Fruit fly (Drosophila melanogaster): ENCODE results near the gene bcd.

The bcd gene

DNA sequence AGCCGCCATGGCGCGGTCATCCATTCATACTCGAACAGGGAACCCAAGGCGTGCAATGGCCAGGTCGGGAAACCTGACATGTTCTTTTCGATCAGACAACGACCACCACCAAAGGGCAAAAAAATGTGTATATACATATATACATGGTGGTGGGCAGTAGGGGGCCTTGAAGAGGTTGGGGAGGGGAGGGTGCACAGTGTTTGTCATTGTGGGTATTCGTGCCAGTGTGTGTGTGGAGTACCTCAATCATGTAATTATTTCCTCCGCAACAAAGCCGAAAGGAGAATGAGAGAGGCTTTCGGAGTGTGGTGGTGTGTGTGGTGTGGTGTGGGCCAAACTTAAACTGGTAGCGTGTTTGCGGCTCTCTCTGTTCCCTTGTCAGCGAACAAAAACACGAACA lies 33.1 kb downstream of the bcd start:
- TF ChIP-seq CG1603 (tag; optimal IDR thresholded peaks at IDR 0.05) (no peak), CG2120 (GFP tag; optimal IDR thresholded peaks at IDR 0.05) (no peak), CHES-1-like (GFP tag; optimal IDR thresholded peaks at IDR 0.05) (no peak), Nf-YC (tag; optimal IDR thresholded peaks at IDR 0.05) (peak; percentile 64), cg (GFP tag; optimal IDR thresholded peaks at IDR 0.05) (peak; percentile 70), wek (GFP tag; optimal IDR thresholded peaks at IDR 0.05) (peak; percentile 86), CG3995 (GFP tag; optimal IDR thresholded peaks at IDR 0.05) (no peak), Rfx (GFP tag; IDR thresholded peaks at IDR 0.05) (no peak), pros (GFP tag; optimal IDR thresholded peaks at IDR 0.05) (peak; percentile 47), Nf-YB (GFP tag; optimal IDR thresholded peaks at IDR 0.05) (peak; percentile 80), Dll (GFP tag; IDR thresholded peaks at IDR 0.05; ENCODE audit: partially characterized antibody) (0 out of 4 replicates have a peak, but pooled peaks have one; percentile 23), toy (GFP tag; IDR thresholded peaks at IDR 0.05) (no peak), CG9932 (GFP tag; IDR thresholded peaks at IDR 0.05) (no peak), ssp (GFP tag; IDR thresholded peaks at IDR 0.05) (no peak), CG10565 (GFP tag; optimal IDR thresholded peaks at IDR 0.05) (no peak), crol (GFP tag; IDR thresholded peaks at IDR 0.05) (peak; percentile 81), nmo (GFP tag; optimal IDR thresholded peaks at IDR 0.05) (no peak), exex (tag; optimal IDR thresholded peaks at IDR 0.05) (no peak), CG1647 (GFP tag; optimal IDR thresholded peaks at IDR 0.05) (no peak), sqz (GFP tag; optimal IDR thresholded peaks at IDR 0.05) (peak; percentile 40), CG16779 (GFP tag; IDR thresholded peaks at IDR 0.05) (no peak), lbe (GFP tag; optimal IDR thresholded peaks at IDR 0.05) (no peak), YL-1 (GFP tag; optimal IDR thresholded peaks at IDR 0.05) (no peak), CG10431 (GFP tag; optimal IDR thresholded peaks at IDR 0.05) (peak; percentile 73), CG15514 (GFP tag; optimal IDR thresholded peaks at IDR 0.05) (no peak), pfk (GFP tag; optimal IDR thresholded peaks at IDR 0.05) (no peak), kah (GFP tag; optimal IDR thresholded peaks at IDR 0.05) (no peak), slbo (GFP tag; IDR thresholded peaks at IDR 0.05) (no peak), chinmo (GFP tag; IDR thresholded peaks at IDR 0.05; ENCODE audit: partially characterized antibody) (0 out of 4 replicates have a peak, but pooled peaks have one; percentile 26)

DNA sequence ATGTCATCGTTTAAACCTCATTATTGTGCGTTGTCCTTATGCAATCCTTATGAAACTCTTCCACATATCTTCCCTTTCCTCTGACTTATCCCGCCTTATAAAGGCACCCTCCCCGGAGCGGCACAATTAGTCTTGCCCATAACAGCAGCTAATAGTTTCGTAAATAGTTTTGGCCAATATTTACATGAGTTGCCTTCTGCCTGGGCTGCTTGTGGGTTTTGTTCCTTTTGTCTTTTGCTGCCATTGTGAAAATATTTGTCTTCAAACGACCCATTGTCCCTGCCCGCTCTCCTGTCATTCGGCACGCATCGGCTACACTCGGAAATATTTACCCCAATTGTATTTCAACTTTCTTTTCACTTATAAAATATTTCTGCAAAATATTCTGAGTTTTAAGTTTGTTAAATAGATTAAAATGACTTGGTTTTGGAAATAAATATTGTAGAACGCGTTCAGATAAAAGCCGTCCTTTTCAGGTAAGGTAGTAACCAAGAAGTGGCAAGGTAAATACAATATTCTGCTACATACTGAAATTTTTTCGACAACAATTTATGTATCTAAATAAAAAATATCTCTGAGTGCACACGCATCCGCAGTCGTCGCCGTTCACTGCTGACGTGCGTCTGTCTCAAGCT lies 35.6 kb downstream of the bcd start:
- TF ChIP-seq Hr3 (GFP tag; optimal IDR thresholded peaks at IDR 0.05) (no peak), crp (GFP tag; optimal IDR thresholded peaks at IDR 0.05) (no peak), nau (GFP tag; optimal IDR thresholded peaks at IDR 0.05) (no peak), unpg (GFP tag; optimal IDR thresholded peaks at IDR 0.05) (peak; percentile 28), CG4820 (GFP tag; optimal IDR thresholded peaks at IDR 0.05) (peak; percentile 50), Sox102F (GFP tag; optimal IDR thresholded peaks at IDR 0.05) (peak; percentile 27), prd (optimal IDR thresholded peaks at IDR 0.05) (no peak), prd (GFP tag; IDR thresholded peaks at IDR 0.05) (peak; percentile 69; the same call in 2 of the 3 replicates), CG3065 (GFP tag; optimal IDR thresholded peaks at IDR 0.05) (no peak), CG8478 (optimal IDR thresholded peaks at IDR 0.05) (no peak), p53 (GFP tag; optimal IDR thresholded peaks at IDR 0.05) (no peak), lbe (GFP tag; optimal IDR thresholded peaks at IDR 0.05) (no peak), gcm2 (GFP tag; optimal IDR thresholded peaks at IDR 0.05) (no peak), inv (GFP tag; IDR thresholded peaks at IDR 0.05; ENCODE audit: partially characterized antibody) (no peak), zfh2 (GFP tag; optimal IDR thresholded peaks at IDR 0.05) (no peak), Hsf (GFP tag; optimal IDR thresholded peaks at IDR 0.05) (peak; percentile 40), Lpt (GFP tag; optimal IDR thresholded peaks at IDR 0.05) (no peak), CG1792 (GFP tag; optimal IDR thresholded peaks at IDR 0.05) (no peak), CG6813 (GFP tag; optimal IDR thresholded peaks at IDR 0.05) (no peak), fru (optimal IDR thresholded peaks at IDR 0.05) (no peak), row (GFP tag; IDR thresholded peaks at IDR 0.05) (peak; percentile 48; the same call in 1 of the 3 replicates), Scr (GFP tag; IDR thresholded peaks at IDR 0.05; ENCODE audit: partially characterized antibody) (no peak), CG15514 (GFP tag; optimal IDR thresholded peaks at IDR 0.05) (no peak), crol (GFP tag; IDR thresholded peaks at IDR 0.05) (no peak), H15 (GFP tag; IDR thresholded peaks at IDR 0.05) (no peak)

Data from whole organism, embryonic.